Fruit fly (Drosophila melanogaster) whole organism, embryonic: ENCODE data around the gene sud1.

Experiments
- Ada2b ChIP-seq: fragments of 200-800 bp; sonication (Bioruptor generic); IDR thresholded peaks from 2 replicates; pipeline ENCODE4 v1.3.6; 2022; ENCODE audit warnings: missing biosample characterization, missing genetic modification characterization
- B-H2 ChIP-seq: fragments of 200-800 bp; sonication (Bioruptor generic); optimal IDR thresholded peaks from 2 replicates; lab custom pipeline; 2018; ENCODE audit warnings: missing biosample characterization, mild to moderate bottlenecking, missing genetic modification characterization
- CG10209 ChIP-seq: fragments of 200-800 bp; sonication (Bioruptor generic); optimal IDR thresholded peaks from 3 replicates; lab custom pipeline; 2017; ENCODE audit warnings: missing biosample characterization, mild to moderate bottlenecking, missing genetic modification characterization, missing genetic modification reagents
- CG1233 ChIP-seq: fragments of 200-800 bp; sonication (Bioruptor generic); optimal IDR thresholded peaks from 4 replicates; lab custom pipeline; 2018; ENCODE audit warnings: missing biosample characterization, mild to moderate bottlenecking, missing genetic modification characterization
- CG12391 ChIP-seq: fragments of 200-800 bp; sonication (Bioruptor generic); optimal IDR thresholded peaks from 3 replicates; lab custom pipeline; 2018; ENCODE audit warnings: missing biosample characterization, mild to moderate bottlenecking, missing genetic modification characterization, moderate library complexity
- CG14014 ChIP-seq: fragments of 200-800 bp; sonication (Bioruptor generic); IDR thresholded peaks from 2 replicates; pipeline ENCODE4 v1.3.6; 2022; ENCODE audit warnings: missing biosample characterization, missing genetic modification characterization
- CG14860 ChIP-seq: fragments of 200-800 bp; sonication (Bioruptor generic); IDR thresholded peaks from 3 replicates; pipeline ENCODE4 v1.3.6; 2022; ENCODE audit warnings: missing biosample characterization, missing genetic modification characterization; ENCODE audit not compliant: partially characterized antibody
- CG15073 ChIP-seq: fragments of 200-800 bp; sonication (Bioruptor generic); optimal IDR thresholded peaks from 2 replicates; lab custom pipeline; 2016; ENCODE audit warnings: missing biosample characterization, missing genetic modification characterization
- CG15696 ChIP-seq: fragments of 200-800 bp; sonication (Bioruptor generic); optimal IDR thresholded peaks from 2 replicates; lab custom pipeline; 2019; ENCODE audit warnings: missing biosample characterization, mild to moderate bottlenecking, missing genetic modification characterization, moderate library complexity
- CG17568 ChIP-seq: fragments of 200-800 bp; sonication (Bioruptor generic); optimal IDR thresholded peaks from 2 replicates; lab custom pipeline; 2018; ENCODE audit warnings: missing biosample characterization, mild to moderate bottlenecking, missing genetic modification characterization, moderate library complexity
- CG2202 ChIP-seq: fragments of 200-800 bp; sonication (Bioruptor generic); optimal IDR thresholded peaks from 2 replicates; lab custom pipeline; 2018; ENCODE audit warnings: missing biosample characterization, mild to moderate bottlenecking, missing genetic modification characterization
- CG33213 ChIP-seq: fragments of 200-800 bp; sonication (Bioruptor generic); optimal IDR thresholded peaks from 3 replicates; lab custom pipeline; 2016; ENCODE audit warnings: missing biosample characterization, missing genetic modification characterization
- CG34422 ChIP-seq: fragments of 200-800 bp; sonication (Bioruptor generic); IDR thresholded peaks from 3 replicates; pipeline ENCODE4 v1.3.6; 2022; ENCODE audit warnings: missing biosample characterization, missing genetic modification characterization
- CG4854 ChIP-seq: fragments of 200-800 bp; sonication (Bioruptor generic); optimal IDR thresholded peaks from 2 replicates; lab custom pipeline; 2016; ENCODE audit warnings: missing biosample characterization, missing genetic modification characterization, inconsistent platforms
- CG6683 ChIP-seq: fragments of 200-800 bp; sonication (Bioruptor generic); optimal IDR thresholded peaks from 2 replicates; lab custom pipeline; 2017; ENCODE audit warnings: missing biosample characterization, mild to moderate bottlenecking, missing genetic modification characterization, missing genetic modification reagents
- CG6689 ChIP-seq: fragments of 200-800 bp; sonication (Bioruptor generic); IDR thresholded peaks from 2 replicates; pipeline ENCODE4 v1.3.6; 2022; ENCODE audit warnings: missing biosample characterization, missing genetic modification characterization
- CG6791 ChIP-seq: fragments of 200-800 bp; sonication (Bioruptor generic); IDR thresholded peaks from 3 replicates; pipeline ENCODE4 v1.3.6; 2022; ENCODE audit warnings: missing biosample characterization, missing genetic modification characterization; ENCODE audit not compliant: partially characterized antibody
- CG7928 ChIP-seq: fragments of 200-800 bp; sonication (Bioruptor generic); optimal IDR thresholded peaks from 2 replicates; lab custom pipeline; 2017; ENCODE audit warnings: missing biosample characterization, mild to moderate bottlenecking, missing genetic modification characterization
- CG8765 ChIP-seq: fragments of 200-800 bp; sonication (Bioruptor generic); IDR thresholded peaks from 2 replicates; pipeline ENCODE4 v1.3.6; 2022; ENCODE audit warnings: missing biosample characterization, missing genetic modification characterization
- CG8944 ChIP-seq: fragments of 200-800 bp; sonication (Bioruptor generic); optimal IDR thresholded peaks from 3 replicates; lab custom pipeline; 2016; ENCODE audit warnings: missing biosample characterization, missing genetic modification characterization
- Doc2 ChIP-seq: fragments of 200-800 bp; sonication (Bioruptor generic); IDR thresholded peaks from 2 replicates; pipeline ENCODE4 v1.3.6; 2022; ENCODE audit warnings: missing biosample characterization, missing genetic modification characterization
- Dref ChIP-seq: fragments of 200-800 bp; sonication (Bioruptor generic); IDR thresholded peaks from 2 replicates; pipeline ENCODE4 v1.3.6; 2022; ENCODE audit warnings: missing biosample characterization, missing genetic modification characterization
- HHEX ChIP-seq: fragments of 200-800 bp; sonication (Bioruptor generic); optimal IDR thresholded peaks from 3 replicates; lab custom pipeline; 2017; ENCODE audit warnings: missing biosample characterization, mild to moderate bottlenecking, missing genetic modification characterization, missing genetic modification reagents
- Hmx ChIP-seq: fragments of 200-800 bp; sonication (Bioruptor generic); optimal IDR thresholded peaks from 2 replicates; lab custom pipeline; 2016; ENCODE audit warnings: missing biosample characterization, missing genetic modification characterization
- Hr51 ChIP-seq, 2 experiments: fragments of 200-800 bp; sonication (Bioruptor generic); optimal IDR thresholded peaks; 2 replicates in 1 of 2; 3 replicates in 1 of 2; lab custom pipeline; 2016 to 2018; ENCODE audit warnings: missing biosample characterization in 2 of 2, missing genetic modification characterization in 2 of 2, mild to moderate bottlenecking in 1 of 2, moderate library complexity in 1 of 2
- Mad ChIP-seq: fragments of 200-800 bp; sonication (Bioruptor generic); optimal IDR thresholded peaks from 2 replicates; lab custom pipeline; 2016; ENCODE audit warnings: missing biosample characterization, missing genetic modification characterization
- NFAT ChIP-seq: fragments of 200-800 bp; sonication (Bioruptor generic); IDR thresholded peaks from 2 replicates; pipeline ENCODE4 v1.3.6; 2022; ENCODE audit warnings: missing biosample characterization, missing genetic modification characterization
- PHDP ChIP-seq: fragments of 200-800 bp; sonication (Bioruptor generic); optimal IDR thresholded peaks from 3 replicates; lab custom pipeline; 2018; ENCODE audit warnings: missing biosample characterization, mild to moderate bottlenecking, missing genetic modification characterization, moderate library complexity
- Side ChIP-seq: fragments of 200-800 bp; sonication (Bioruptor generic); optimal IDR thresholded peaks from 2 replicates; lab custom pipeline; 2016; ENCODE audit warnings: missing biosample characterization, missing genetic modification characterization
- Spps ChIP-seq: fragments of 200-800 bp; sonication (Bioruptor generic); optimal IDR thresholded peaks from 2 replicates; lab custom pipeline; 2018; ENCODE audit warnings: missing biosample characterization, mild to moderate bottlenecking, missing genetic modification characterization
- Stat92E ChIP-seq, 3 experiments: fragments of >200 bp in 2 of 3; fragments of 200-800 bp in 1 of 3; sonication (Bioruptor generic) in 1 of 3; optimal IDR thresholded peaks; 2 replicates each; lab custom pipeline; 2017 to 2019; ENCODE audit warnings: missing biosample characterization in 3 of 3, missing genetic modification characterization in 3 of 3, mild to moderate bottlenecking in 1 of 3, moderate library complexity in 1 of 3
- ase ChIP-seq: fragments of 200-800 bp; sonication (Bioruptor generic); IDR thresholded peaks from 3 replicates; pipeline ENCODE4 v1.3.6; 2022; ENCODE audit warnings: missing biosample characterization, missing genetic modification characterization
- cad ChIP-seq: fragments of >200 bp; optimal IDR thresholded peaks from 2 replicates; lab custom pipeline; 2017; ENCODE audit warnings: missing biosample characterization, missing genetic modification characterization
- chm ChIP-seq: fragments of 200-800 bp; sonication (Bioruptor generic); IDR thresholded peaks from 2 replicates; pipeline ENCODE4 v1.3.6; 2022; ENCODE audit warnings: missing biosample characterization, missing genetic modification characterization
- croc ChIP-seq: fragments of 200-800 bp; sonication (Bioruptor generic); conservative IDR thresholded peaks from 3 replicates; pipeline ENCODE4 v1.3.6; 2022; ENCODE audit warnings: missing biosample characterization, missing genetic modification characterization
- dimm ChIP-seq: fragments of 200-800 bp; sonication (Bioruptor generic); IDR thresholded peaks from 2 replicates; pipeline ENCODE4 v1.3.6; 2022; ENCODE audit warnings: missing biosample characterization, missing genetic modification characterization
- eyg ChIP-seq: fragments of 200-800 bp; sonication (Bioruptor generic); optimal IDR thresholded peaks from 3 replicates; lab custom pipeline; 2016; ENCODE audit warnings: missing biosample characterization, missing genetic modification characterization
- hb ChIP-seq: fragments of 200-800 bp; sonication (Bioruptor generic); IDR thresholded peaks from 3 replicates; pipeline ENCODE4 v1.3.6; 2022; ENCODE audit warnings: missing biosample characterization, missing genetic modification characterization; ENCODE audit not compliant: partially characterized antibody
- hbn ChIP-seq: fragments of 200-800 bp; sonication (Bioruptor generic); IDR thresholded peaks from 2 replicates; pipeline ENCODE4 v1.3.6; 2022; ENCODE audit warnings: missing biosample characterization, missing genetic modification characterization; ENCODE audit not compliant: partially characterized antibody
- lmd ChIP-seq: fragments of 200-800 bp; sonication (Bioruptor generic); IDR thresholded peaks from 2 replicates; pipeline ENCODE4 v1.3.6; 2022; ENCODE audit warnings: missing biosample characterization, missing genetic modification characterization
- ro ChIP-seq: fragments of 200-800 bp; sonication (Bioruptor generic); IDR thresholded peaks from 2 replicates; pipeline ENCODE4 v1.3.6; 2022; ENCODE audit warnings: missing biosample characterization, missing genetic modification characterization
- run ChIP-seq: fragments of 200-800 bp; sonication (Bioruptor generic); optimal IDR thresholded peaks from 3 replicates; lab custom pipeline; 2018; ENCODE audit warnings: missing biosample characterization, mild to moderate bottlenecking, missing genetic modification characterization
- sc ChIP-seq, 3 experiments: fragments of >200 bp in 2 of 3; fragments of 200-800 bp in 1 of 3; sonication (Bioruptor generic) in 1 of 3; optimal IDR thresholded peaks; 2 replicates in 2 of 3; 3 replicates in 1 of 3; lab custom pipeline; 2017; ENCODE audit warnings: mild to moderate bottlenecking in 1 of 3, missing biosample characterization in 1 of 3, missing genetic modification characterization in 1 of 3, missing genetic modification reagents in 1 of 3
- sens-2 ChIP-seq: fragments of 200-800 bp; sonication (Bioruptor generic); IDR thresholded peaks from 2 replicates; pipeline ENCODE4 v1.3.6; 2022; ENCODE audit warnings: missing biosample characterization, missing genetic modification characterization
- sima ChIP-seq: fragments of 200-800 bp; sonication (Bioruptor generic); optimal IDR thresholded peaks from 2 replicates; lab custom pipeline; 2016; ENCODE audit warnings: missing biosample characterization, missing genetic modification characterization
- tin ChIP-seq: fragments of 200-800 bp; sonication (Bioruptor generic); optimal IDR thresholded peaks from 3 replicates; lab custom pipeline; 2016; ENCODE audit warnings: missing biosample characterization, missing genetic modification characterization
- twi ChIP-seq: fragments of 200-800 bp; optimal IDR thresholded peaks from 2 replicates; lab custom pipeline; 2019; ENCODE audit warnings: missing biosample characterization, mild to moderate bottlenecking, missing genetic modification characterization, moderate library complexity
- usp ChIP-seq: fragments of >200 bp; optimal IDR thresholded peaks from 2 replicates; lab custom pipeline; 2017; ENCODE audit warnings: missing biosample characterization, missing genetic modification characterization

Gene sud1

dm6 chr3R:24944920-24945853 is 27.5 kb upstream of the sud1 start, which contains the start of the genes ssh and Nmnat (continued):
- TF ChIP-seq CG6689 (GFP tag; lab: Robert Waterston, UW) (no peak; the same call in 1 of the 2 replicates), CG2202 (tag; lab: Kevin White, UChicago) (no peak), usp (no peak), hbn (GFP tag; lab: Robert Waterston, UW) (peak; percentile 77), Hr51 (GFP tag; optimal IDR thresholded peaks at IDR 0.05; lab: Kevin White, UChicago) (peak in 1 of 2 experiments; percentile 1), CG14860 (GFP tag; lab: Robert Waterston, UW) (peak; percentile 83), CG8944 (no peak), twi (tag; lab: Kevin White, UChicago) (no peak), CG15696 (peak; percentile 11), Ada2b (no peak), PHDP (no peak), hb (GFP tag; lab: Robert Waterston, UW) (peak; percentile 92), CG17568 (no peak), sc (optimal IDR thresholded peaks at IDR 0.05; lab: Kevin White, UChicago) (no peak), sc (GFP tag; optimal IDR thresholded peaks at IDR 0.05; lab: Kevin White, UChicago) (no peak), CG4854 (GFP tag; lab: Kevin White, UChicago) (no peak), CG8765 (GFP tag; lab: Robert Waterston, UW) (no peak), CG33213 (GFP tag; lab: Kevin White, UChicago) (peak; percentile 57), NFAT (GFP tag; lab: Robert Waterston, UW) (no peak), CG10209 (peak; percentile 5), chm (no peak), CG34422 (GFP tag; lab: Robert Waterston, UW) (no peak), Stat92E (GFP tag; optimal IDR thresholded peaks at IDR 0.05; lab: Kevin White, UChicago) (peak in 1 of 3 experiments; percentile 17), ro (GFP tag; lab: Robert Waterston, UW) (no peak), CG15073 (GFP tag; lab: Kevin White, UChicago) (no peak), sens-2 (GFP tag; lab: Robert Waterston, UW) (no peak), eyg (peak; percentile 30), CG6683 (no peak), cad (GFP tag; lab: Kevin White, UChicago) (no peak), Mad (GFP tag; lab: Kevin White, UChicago) (no peak), dimm (GFP tag; lab: Robert Waterston, UW) (no peak), B-H2 (GFP tag; lab: Kevin White, UChicago) (no peak), CG6791 (GFP tag; lab: Robert Waterston, UW) (peak; percentile 88), Dref (GFP tag; lab: Robert Waterston, UW) (peak; percentile 92), run (no peak), Spps (tag; lab: Kevin White, UChicago) (no peak), croc (GFP tag; lab: Robert Waterston, UW) (no peak), CG12391 (peak; percentile 49), CG7928 (GFP tag; lab: Kevin White, UChicago) (peak; percentile 95), tin (GFP tag; lab: Kevin White, UChicago) (peak; percentile 10), CG14014 (GFP tag; lab: Robert Waterston, UW) (no peak), sima (no peak), Doc2 (GFP tag; lab: Robert Waterston, UW) (no peak), HHEX (GFP tag; lab: Kevin White, UChicago) (no peak), lmd (GFP tag; lab: Robert Waterston, UW) (no peak), Side (GFP tag; lab: Kevin White, UChicago) (peak; percentile 37), CG1233 (GFP tag; lab: Kevin White, UChicago) (no peak), ase (GFP tag; lab: Robert Waterston, UW) (no peak), Hmx (no peak)
